Worm (Caenorhabditis elegans) whole organism, late embryonic: ENCODE measurements around the gene C03F11.2.

Experiments used
- C08G9.2 ChIP-seq: sonication (generic microtip); optimal IDR thresholded peaks from 2 replicates; lab custom pipeline; 2016; ENCODE audit warnings: mild to moderate bottlenecking, missing genetic modification characterization, moderate library complexity, missing compliant biosample characterization
- ceh-18 ChIP-seq: sonication (generic microtip); optimal IDR thresholded peaks from 2 replicates; lab custom pipeline; 2016; ENCODE audit warnings: missing genetic modification characterization, missing compliant biosample characterization
- mec-3 ChIP-seq: sonication (generic microtip); optimal IDR thresholded peaks from 2 replicates; lab custom pipeline; 2016; ENCODE audit warnings: borderline replicate concordance, missing genetic modification characterization, missing compliant biosample characterization

- TF ChIP-seq ceh-18 (tag; lab: Kevin White, UChicago) (no peak), C08G9.2 (tag; lab: Kevin White, UChicago) (no peak), mec-3 (tag; lab: Kevin White, UChicago) (no peak)
Observed at ce11 chrX:5365437-5365836, 31.8 kb downstream of the C03F11.2 start, which contains the start of gene F35C8.5.
